Worm (Caenorhabditis elegans): ENCODE data around the gene T05C12.4.

DNA sequence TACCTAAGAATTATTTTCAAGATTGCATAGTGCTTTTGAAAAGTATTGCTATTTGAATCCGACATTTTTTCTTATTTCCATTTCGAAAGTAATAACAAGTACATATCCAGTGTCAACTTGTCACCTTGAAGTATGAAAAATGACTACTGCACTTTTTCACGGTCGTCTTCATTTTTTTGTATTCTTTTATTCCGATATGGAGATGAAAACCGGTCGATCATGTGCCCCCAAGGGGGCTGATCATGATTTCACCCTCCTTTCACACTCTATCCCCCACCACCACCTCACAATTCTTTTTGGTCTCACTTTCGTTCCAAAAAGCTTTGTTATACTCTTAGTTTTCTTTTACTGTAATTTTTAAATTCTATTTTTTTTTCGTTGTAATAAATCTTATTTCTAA, 45.7 kb upstream of the T05C12.4 start:
- no peak for TF ChIP-seq nhr-12 (tag; optimal IDR thresholded peaks at IDR 0.05)
- TF ChIP-seq tlp-1 (tag; optimal IDR thresholded peaks at IDR 0.05) = no peak
- TF ChIP-seq elt-2 (tag; optimal IDR thresholded peaks at IDR 0.05) = no peak
- no peak for TF ChIP-seq unc-62 (GFP tag; optimal IDR thresholded peaks at IDR 0.05)
- TF ChIP-seq lin-35 (GFP tag; optimal IDR thresholded peaks at IDR 0.05) = peak in 1 of 2 experiments; percentile 24
- TF ChIP-seq ets-5 (GFP tag; IDR thresholded peaks at IDR 0.05) = no peak
- no peak for TF ChIP-seq fkh-10 (GFP tag; optimal IDR thresholded peaks at IDR 0.05)
- no peak for TF ChIP-seq nhr-28 (tag; optimal IDR thresholded peaks at IDR 0.05)
- no peak for TF ChIP-seq skn-1 (tag; optimal IDR thresholded peaks at IDR 0.05)
- no peak for TF ChIP-seq lin-13 (GFP tag; optimal IDR thresholded peaks at IDR 0.05)
- no peak for TF ChIP-seq mdl-1 (tag; optimal IDR thresholded peaks at IDR 0.05)
- TF ChIP-seq blmp-1 (tag; optimal IDR thresholded peaks at IDR 0.05) = peak; percentile 89

All from whole organism, L1 larva.